Worm (Caenorhabditis elegans): ENCODE measurements around the gene srh-237.

srh-237 gene

DNA sequence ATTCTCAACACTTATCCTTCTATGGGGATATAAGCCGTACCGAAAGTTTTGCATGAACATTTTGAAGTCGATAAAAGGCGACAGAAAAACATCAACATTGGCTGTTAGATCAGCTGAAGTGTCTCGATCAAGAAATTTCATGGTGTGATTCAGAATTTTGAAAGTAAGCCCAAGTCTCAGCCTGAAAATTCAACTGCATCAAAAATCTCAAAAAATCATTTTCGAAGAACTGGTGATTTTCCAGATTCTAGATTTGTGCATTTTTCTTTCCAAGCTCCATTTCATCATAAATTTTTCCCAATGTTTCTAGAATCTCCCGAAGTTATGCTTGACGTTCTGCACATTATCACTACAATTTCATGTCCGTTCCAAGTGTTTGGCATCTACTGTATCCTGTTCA is 25.5 kb upstream of the srh-237 start, which contains the start of gene srh-255:
srh-255 (plus strand) TSS at position 301 of the 400 bp plus-strand sequence.
- TF ChIP-seq unc-62 (GFP tag; optimal IDR thresholded peaks at IDR 0.05) (no peak), snpc-4 (tag; optimal IDR thresholded peaks at IDR 0.05) (no peak), nhr-6 (tag; optimal IDR thresholded peaks at IDR 0.05) (no peak), nhr-11 (tag; optimal IDR thresholded peaks at IDR 0.05) (no peak), fos-1 (tag; optimal IDR thresholded peaks at IDR 0.05) (no peak), Y55F3AM.14 (GFP tag; optimal IDR thresholded peaks at IDR 0.05) (no peak), lin-11 (tag; optimal IDR thresholded peaks at IDR 0.05) (no peak), nhr-12 (tag; optimal IDR thresholded peaks at IDR 0.05) (no peak), elt-1 (tag; optimal IDR thresholded peaks at IDR 0.05) (no peak), sem-4 (tag; optimal IDR thresholded peaks at IDR 0.05) (no peak), skn-1 (tag; optimal IDR thresholded peaks at IDR 0.05) (no peak), blmp-1 (tag; optimal IDR thresholded peaks at IDR 0.05; ENCODE audit: insufficient read depth) (no peak), nhr-10 (tag; optimal IDR thresholded peaks at IDR 0.05) (no peak), aly-2 (tag; optimal IDR thresholded peaks at IDR 0.05) (no peak), ZK546.5 (tag; optimal IDR thresholded peaks at IDR 0.05) (no peak), mbf-1 (tag; optimal IDR thresholded peaks at IDR 0.05) (no peak), lin-13 (GFP tag; optimal IDR thresholded peaks at IDR 0.05) (no peak)

DNA sequence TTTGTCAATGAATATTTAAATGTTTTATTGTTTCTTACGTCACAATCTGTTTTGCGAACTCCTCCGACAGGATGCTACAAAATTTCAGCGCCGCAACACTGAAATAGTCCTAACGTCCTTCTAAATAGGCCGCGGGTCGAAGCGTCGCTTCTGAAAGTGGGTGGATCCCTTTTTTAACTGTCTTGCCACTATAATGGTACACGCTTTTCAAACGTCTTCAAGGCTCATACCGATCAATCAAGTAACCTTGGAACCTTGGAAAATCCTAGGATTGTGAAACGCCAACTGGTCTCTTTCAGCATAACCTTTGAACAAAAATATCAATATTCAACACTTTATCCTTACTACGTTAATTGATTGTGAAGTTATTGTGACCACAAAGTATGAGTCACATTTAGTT is 23.5 kb upstream of the srh-237 start:
- TF ChIP-seq lsy-2 (tag; optimal IDR thresholded peaks at IDR 0.05): no peak
- no peak for TF ChIP-seq mbf-1 (tag; optimal IDR thresholded peaks at IDR 0.05)
- TF ChIP-seq nhr-23 (tag; optimal IDR thresholded peaks at IDR 0.05): no peak
- no peak for TF ChIP-seq aly-2 (tag; optimal IDR thresholded peaks at IDR 0.05)
- no peak for TF ChIP-seq elt-1 (tag; optimal IDR thresholded peaks at IDR 0.05)

DNA sequence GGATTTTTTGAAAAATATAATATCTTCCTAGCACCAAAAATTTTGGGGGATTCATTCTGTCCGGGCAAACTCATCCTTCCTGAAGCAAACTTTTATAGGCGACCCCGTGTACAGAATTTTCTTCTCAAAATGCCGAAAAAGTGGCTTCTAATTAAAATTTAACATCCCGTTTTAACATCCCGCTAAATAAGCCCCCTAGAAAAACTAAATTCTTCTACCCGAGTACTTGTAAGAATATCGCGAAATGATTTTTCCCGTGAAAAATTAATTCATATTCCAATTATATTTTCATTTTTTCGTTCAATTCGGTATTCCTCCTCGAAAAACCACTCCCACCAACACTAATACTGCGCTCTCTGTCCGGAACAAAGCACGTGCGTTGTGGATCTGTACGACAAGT is 21.3 kb upstream of the srh-237 start, which contains the start of gene T05E12.8:
T05E12.8 (plus strand) TSS at position 301 of the 400 bp plus-strand sequence.
- no peak for TF ChIP-seq F13H6.1 (tag; optimal IDR thresholded peaks at IDR 0.05)
- TF ChIP-seq mab-5 (tag; optimal IDR thresholded peaks at IDR 0.05): no peak
- no peak for TF ChIP-seq nhr-10 (tag; optimal IDR thresholded peaks at IDR 0.05)
- no peak for TF ChIP-seq nhr-23 (tag; optimal IDR thresholded peaks at IDR 0.05)
- no peak for TF ChIP-seq unc-39 (tag; optimal IDR thresholded peaks at IDR 0.05)
- TF ChIP-seq nhr-21 (tag; optimal IDR thresholded peaks at IDR 0.05): no peak
- TF ChIP-seq skn-1 (tag; optimal IDR thresholded peaks at IDR 0.05): no peak
- no peak for TF ChIP-seq nhr-77 (tag; optimal IDR thresholded peaks at IDR 0.05)
- TF ChIP-seq R02D3.7 (tag; optimal IDR thresholded peaks at IDR 0.05): no peak
- no peak for TF ChIP-seq unc-62 (GFP tag; optimal IDR thresholded peaks at IDR 0.05)
- no peak for TF ChIP-seq ztf-11 (tag; optimal IDR thresholded peaks at IDR 0.05)
- TF ChIP-seq snpc-4 (tag; optimal IDR thresholded peaks at IDR 0.05): no peak

DNA sequence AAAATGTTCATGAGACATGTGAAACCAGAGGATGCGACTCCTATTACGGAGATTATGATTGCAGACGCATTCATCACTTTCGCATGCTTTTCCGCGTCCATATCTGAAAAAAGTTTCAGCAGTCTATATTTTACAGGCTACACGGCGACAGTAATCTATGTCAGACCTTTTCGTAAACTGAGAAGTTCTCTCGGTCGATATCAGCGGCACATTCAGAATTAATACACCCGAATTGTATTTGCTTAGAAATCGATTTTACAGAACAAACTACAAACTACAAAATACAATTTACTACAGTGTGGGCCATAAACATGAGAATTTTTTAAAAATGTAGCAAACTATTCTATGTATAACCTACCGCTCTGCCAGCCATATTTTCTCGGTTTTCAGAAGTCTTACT is 18.6 kb upstream of the srh-237 start, which contains the start of gene srbc-14:
srbc-14 (minus strand) TSS at position 101 of the 400 bp plus-strand sequence.
- TF ChIP-seq ztf-11 (tag; optimal IDR thresholded peaks at IDR 0.05) (no peak), blmp-1 (tag; optimal IDR thresholded peaks at IDR 0.05; ENCODE audit: insufficient read depth) (no peak), unc-39 (tag; optimal IDR thresholded peaks at IDR 0.05) (no peak), ztf-1 (GFP tag; conservative IDR thresholded peaks at IDR 0.05) (no peak), sma-3 (GFP tag; optimal IDR thresholded peaks at IDR 0.05) (no peak)

DNA sequence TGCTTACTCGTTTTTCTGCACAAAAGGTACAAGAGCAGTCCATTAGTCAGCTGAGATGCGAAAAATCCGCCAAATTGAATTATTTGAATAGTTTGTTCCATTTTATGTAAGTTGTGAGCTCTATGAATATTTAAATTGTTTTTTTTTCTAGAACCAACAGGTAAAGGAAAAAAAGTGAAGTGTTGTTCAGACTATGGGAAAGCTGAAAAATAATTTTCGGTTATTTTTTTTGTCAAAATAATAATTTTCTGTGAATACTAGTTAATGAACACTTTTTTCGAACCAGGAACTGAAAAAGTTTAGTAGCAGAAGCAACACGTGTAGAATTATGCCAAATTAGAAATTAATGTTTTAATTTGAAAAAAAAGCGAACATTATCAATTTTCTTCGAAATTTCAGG is 14.3 kb upstream of the srh-237 start, which contains the start of gene str-125:
str-125 (minus strand) TSS at position 101 of the 400 bp plus-strand sequence.
- TF ChIP-seq ama-1 (optimal IDR thresholded peaks at IDR 0.05) (no peak), R02D3.7 (tag; optimal IDR thresholded peaks at IDR 0.05) (no peak), unc-62 (GFP tag; optimal IDR thresholded peaks at IDR 0.05) (no peak), blmp-1 (tag; optimal IDR thresholded peaks at IDR 0.05; ENCODE audit: insufficient read depth) (no peak), zag-1 (tag; optimal IDR thresholded peaks at IDR 0.05) (no peak), mbf-1 (tag; optimal IDR thresholded peaks at IDR 0.05) (no peak), crh-2 (tag; optimal IDR thresholded peaks at IDR 0.05) (no peak), ztf-11 (tag; optimal IDR thresholded peaks at IDR 0.05) (no peak), egl-27 (tag; optimal IDR thresholded peaks at IDR 0.05) (no peak), ztf-1 (GFP tag; conservative IDR thresholded peaks at IDR 0.05) (no peak), aly-2 (tag; optimal IDR thresholded peaks at IDR 0.05) (no peak), peb-1 (tag; optimal IDR thresholded peaks at IDR 0.05) (no peak), nhr-25 (tag; optimal IDR thresholded peaks at IDR 0.05) (no peak), sem-4 (tag; optimal IDR thresholded peaks at IDR 0.05) (no peak), alr-1 (tag; optimal IDR thresholded peaks at IDR 0.05) (no peak), lin-13 (GFP tag; optimal IDR thresholded peaks at IDR 0.05) (no peak), dmd-4 (tag; optimal IDR thresholded peaks at IDR 0.05) (no peak)
